Fruit fly (Drosophila melanogaster): ENCODE results near the gene CG43894.

dm6 chr3L:12892485-12893173 lies 3.1 kb downstream of the CG43894 start, which contains the start of gene CG14118:
- no peak for TF ChIP-seq EcR (GFP tag; optimal IDR thresholded peaks at IDR 0.05)
- TF ChIP-seq usp (GFP tag; optimal IDR thresholded peaks at IDR 0.05): no peak
- TF ChIP-seq CG8478 (optimal IDR thresholded peaks at IDR 0.05): no peak
- no peak for TF ChIP-seq Dll (optimal IDR thresholded peaks at IDR 0.05)
- TF ChIP-seq pan (optimal IDR thresholded peaks at IDR 0.05): no peak
